Worm (Caenorhabditis elegans) whole organism, young adult: Measurements from ENCODE around the gene cima-1.
A peak's percentile ranks its signal among the peaks of the same experiment; 100 is the strongest.

Source experiments
- B0035.1 ChIP-seq: sonication (generic microtip); optimal IDR thresholded peaks from 2 replicates; lab custom pipeline; 2016; ENCODE audit warnings: missing genetic modification characterization, mild to moderate bottlenecking, missing compliant biosample characterization, missing genotype, missing genetic modification reagents
- B0261.1 ChIP-seq: sonication (generic microtip); optimal IDR thresholded peaks from 2 replicates; lab custom pipeline; 2016; ENCODE audit warnings: mild to moderate bottlenecking, missing genetic modification characterization, moderate library complexity, missing compliant biosample characterization
- B0336.3 ChIP-seq: fragments of 200-800 bp; sonication (Bioruptor generic); IDR thresholded peaks from 2 replicates; pipeline ENCODE4 v1.3.6; 2022; ENCODE audit warnings: missing genetic modification characterization, missing compliant biosample characterization
- D2030.7 ChIP-seq: fragments of 200-800 bp; sonication (Bioruptor generic); IDR thresholded peaks from 2 replicates; pipeline ENCODE4 v1.3.6; 2022; ENCODE audit warnings: missing genetic modification reagents, missing genetic modification characterization, missing compliant biosample characterization
- F33H1.4 ChIP-seq: fragments of 200-800 bp; sonication (Bioruptor generic); IDR thresholded peaks from 2 replicates; pipeline ENCODE4 v1.3.6; 2022; ENCODE audit warnings: missing genetic modification reagents, missing genetic modification characterization, missing compliant biosample characterization
- F39B2.1 ChIP-seq: fragments of 200-800 bp; sonication (Bioruptor generic); IDR thresholded peaks from 2 replicates; pipeline ENCODE4 v1.3.6; 2022; ENCODE audit warnings: missing genetic modification reagents, missing genetic modification characterization, missing compliant biosample characterization
- F55B11.4 ChIP-seq: sonication (generic microtip); optimal IDR thresholded peaks from 2 replicates; lab custom pipeline; 2016; ENCODE audit warnings: missing compliant biosample characterization, missing genetic modification characterization, borderline replicate concordance; ENCODE audit not compliant: insufficient read depth
- K11D2.4 ChIP-seq: fragments of 200-800 bp; sonication (Bioruptor generic); IDR thresholded peaks from 2 replicates; pipeline ENCODE4 v1.3.6; 2022; ENCODE audit warnings: missing genetic modification reagents, missing genetic modification characterization, missing compliant biosample characterization
- K12H6.12 ChIP-seq: fragments of 200-800 bp; sonication (Bioruptor generic); optimal IDR thresholded peaks from 2 replicates; lab custom pipeline; 2018; ENCODE audit warnings: mild to moderate bottlenecking, missing genetic modification characterization, missing compliant biosample characterization
- Y53G8AR.9 ChIP-seq: fragments of 200-800 bp; sonication (Bioruptor generic); conservative IDR thresholded peaks from 2 replicates; pipeline ENCODE4 v1.3.6; 2022; ENCODE audit warnings: missing genetic modification reagents, missing genetic modification characterization, missing compliant biosample characterization
- attf-5 ChIP-seq: fragments of 200-800 bp; sonication (Bioruptor generic); optimal IDR thresholded peaks from 2 replicates; lab custom pipeline; 2018; ENCODE audit warnings: mild to moderate bottlenecking, missing genetic modification characterization, missing compliant biosample characterization
- ccch-3 ChIP-seq: fragments of 200-800 bp; sonication (Bioruptor generic); optimal IDR thresholded peaks from 2 replicates; lab custom pipeline; 2018; ENCODE audit warnings: mild to moderate bottlenecking, missing genetic modification characterization, missing compliant biosample characterization
- cebp-1 ChIP-seq, 2 experiments: fragments of 200-800 bp in 1 of 2; sonication (Bioruptor generic) in 1 of 2; sonication (generic microtip) in 1 of 2; IDR thresholded peaks in 1 of 2; optimal IDR thresholded peaks in 1 of 2; 2 replicates each; pipeline versions ENCODE4 v1.3.6 to Lab custom; 2017 to 2022; ENCODE audit warnings: missing compliant biosample characterization in 2 of 2, missing genetic modification characterization in 2 of 2, mild to moderate bottlenecking in 1 of 2, missing genetic modification reagents in 1 of 2, moderate library complexity in 1 of 2
- cebp-2 ChIP-seq: fragments of 200-800 bp; sonication (Bioruptor generic); IDR thresholded peaks from 2 replicates; pipeline ENCODE4 v1.3.6; 2022; ENCODE audit warnings: missing genetic modification characterization, missing compliant biosample characterization
- ceh-27 ChIP-seq: fragments of 200-800 bp; sonication (Bioruptor generic); optimal IDR thresholded peaks from 2 replicates; lab custom pipeline; 2018; ENCODE audit warnings: mild to moderate bottlenecking, missing genetic modification characterization, moderate library complexity, missing compliant biosample characterization
- dox-1 ChIP-seq: fragments of 200-800 bp; sonication (Bioruptor generic); IDR thresholded peaks from 2 replicates; pipeline ENCODE4 v1.3.6; 2022; ENCODE audit warnings: missing genetic modification reagents, missing genetic modification characterization, missing compliant biosample characterization
- dpff-1 ChIP-seq: sonication (generic microtip); optimal IDR thresholded peaks from 2 replicates; lab custom pipeline; 2017; ENCODE audit warnings: mild to moderate bottlenecking, missing genetic modification characterization, missing compliant biosample characterization
- dpl-1 ChIP-seq: fragments of 150-350 bp; optimal IDR thresholded peaks from 2 replicates; lab custom pipeline; 2014; ENCODE audit warnings: missing biosample characterization, missing genetic modification reagents, missing genetic modification characterization
- egrh-3 ChIP-seq: fragments of 200-800 bp; sonication (Bioruptor generic); IDR thresholded peaks from 2 replicates; pipeline ENCODE4 v1.3.6; 2022; ENCODE audit warnings: missing genetic modification reagents, missing genetic modification characterization, missing compliant biosample characterization
- ets-4 ChIP-seq: fragments of 200-800 bp; sonication (Bioruptor generic); optimal IDR thresholded peaks from 2 replicates; lab custom pipeline; 2018; ENCODE audit warnings: mild to moderate bottlenecking, missing genetic modification characterization, missing compliant biosample characterization
- fkh-3 ChIP-seq: sonication (generic microtip); optimal IDR thresholded peaks from 2 replicates; lab custom pipeline; 2016; ENCODE audit warnings: mild to moderate bottlenecking, missing genetic modification characterization, missing compliant biosample characterization
- him-1 ChIP-seq: sonication (generic microtip); optimal IDR thresholded peaks from 2 replicates; lab custom pipeline; 2016; ENCODE audit warnings: missing genotype, missing genetic modification reagents, missing genetic modification characterization, missing compliant biosample characterization
- hlh-12 ChIP-seq: sonication (generic microtip); optimal IDR thresholded peaks from 2 replicates; lab custom pipeline; 2016; ENCODE audit warnings: missing genetic modification characterization, missing compliant biosample characterization
- hlh-26 ChIP-seq: fragments of 200-800 bp; sonication (Bioruptor generic); conservative IDR thresholded peaks from 2 replicates; pipeline ENCODE4 v1.3.6; 2022; ENCODE audit warnings: missing genetic modification reagents, missing genetic modification characterization, missing compliant biosample characterization
- hmg-1.2 ChIP-seq: fragments of 200-800 bp; sonication (Bioruptor generic); IDR thresholded peaks from 2 replicates; pipeline ENCODE4 v1.3.6; 2022; ENCODE audit warnings: missing genetic modification reagents, missing genetic modification characterization, missing compliant biosample characterization
- hmg-20 ChIP-seq: fragments of 200-800 bp; sonication (Bioruptor generic); IDR thresholded peaks from 2 replicates; pipeline ENCODE4 v1.3.6; 2022; ENCODE audit warnings: missing genetic modification reagents, missing genetic modification characterization, missing compliant biosample characterization
- let-526 ChIP-seq: fragments of 200-800 bp; sonication (Bioruptor generic); IDR thresholded peaks from 2 replicates; pipeline ENCODE4 v1.3.6; 2022; ENCODE audit warnings: missing genetic modification reagents, missing genetic modification characterization, missing compliant biosample characterization
- lin-35 ChIP-seq, 3 experiments: fragments of 150-350 bp in 2 of 3; sonication (generic microtip) in 1 of 3; optimal IDR thresholded peaks; 2 replicates each; lab custom pipeline; 2014 to 2018; ENCODE audit warnings: missing biosample characterization in 3 of 3, missing genetic modification characterization in 3 of 3, missing genetic modification reagents in 3 of 3
- mcd-1 ChIP-seq: fragments of 200-800 bp; sonication (Bioruptor generic); IDR thresholded peaks from 2 replicates; pipeline ENCODE4 v1.3.6; 2022; ENCODE audit warnings: missing genetic modification reagents, missing genetic modification characterization, missing compliant biosample characterization
- nfya-1 ChIP-seq: sonication (generic microtip); optimal IDR thresholded peaks from 2 replicates; lab custom pipeline; 2017; ENCODE audit warnings: antibody characterized with exemption, missing compliant biosample characterization, missing genetic modification characterization, borderline replicate concordance; ENCODE audit not compliant: insufficient read depth
- nfyb-1 ChIP-seq: fragments of 200-800 bp; sonication (Bioruptor generic); IDR thresholded peaks from 2 replicates; pipeline ENCODE4 v1.3.6; 2022; ENCODE audit warnings: missing genetic modification reagents, missing genetic modification characterization, missing compliant biosample characterization
- nhr-179 ChIP-seq: sonication (generic microtip); optimal IDR thresholded peaks from 2 replicates; lab custom pipeline; 2016; ENCODE audit warnings: mild to moderate bottlenecking, missing genetic modification characterization, missing compliant biosample characterization
- nhr-27 ChIP-seq: fragments of 200-800 bp; sonication (Bioruptor generic); optimal IDR thresholded peaks from 2 replicates; lab custom pipeline; 2018; ENCODE audit warnings: mild to moderate bottlenecking, missing genetic modification characterization, moderate library complexity, missing compliant biosample characterization
- pbrm-1 ChIP-seq: fragments of 200-800 bp; sonication (Bioruptor generic); IDR thresholded peaks from 2 replicates; pipeline ENCODE4 v1.3.6; 2022; ENCODE audit warnings: missing genetic modification reagents, missing genetic modification characterization, missing compliant biosample characterization
- rec-8 ChIP-seq, 2 experiments: sonication (generic microtip); optimal IDR thresholded peaks; 2 replicates each; lab custom pipeline; 2016; ENCODE audit warnings: mild to moderate bottlenecking in 2 of 2, missing genetic modification characterization in 2 of 2, missing genetic modification reagents in 2 of 2, missing genotype in 2 of 2, missing biosample characterization in 1 of 2, missing compliant biosample characterization in 1 of 2, moderate library complexity in 1 of 2
- repo-1 ChIP-seq: sonication (generic microtip); optimal IDR thresholded peaks from 2 replicates; lab custom pipeline; 2017; ENCODE audit warnings: mild to moderate bottlenecking, missing genetic modification characterization, missing compliant biosample characterization
- snpc-4 ChIP-seq, 5 experiments: fragments of 150-350 bp in 1 of 5; sonication (generic microtip) in 4 of 5; optimal IDR thresholded peaks; 2 replicates each; lab custom pipeline; 2014 to 2018; ENCODE audit warnings: missing genetic modification characterization in 5 of 5, missing biosample characterization in 3 of 5, antibody characterized with exemption in 2 of 5, mild to moderate bottlenecking in 2 of 5, missing compliant biosample characterization in 2 of 5, missing genotype in 2 of 5, moderate library complexity in 2 of 5, missing genetic modification reagents in 1 of 5
- tbx-9 ChIP-seq: sonication (generic microtip); optimal IDR thresholded peaks from 2 replicates; lab custom pipeline; 2016; ENCODE audit warnings: borderline replicate concordance, missing genetic modification characterization, inconsistent platforms, missing compliant biosample characterization
- unc-62 ChIP-seq: fragments of 150-350 bp; optimal IDR thresholded peaks from 2 replicates; lab custom pipeline; 2014; ENCODE audit warnings: missing biosample characterization, missing genetic modification reagents, missing genetic modification characterization
- xnd-1 ChIP-seq: sonication (generic microtip); optimal IDR thresholded peaks from 2 replicates; lab custom pipeline; 2016; ENCODE audit warnings: missing genotype, missing genetic modification reagents, missing genetic modification characterization, missing compliant biosample characterization
- zfh-2 ChIP-seq: fragments of 200-800 bp; sonication (Bioruptor generic); conservative IDR thresholded peaks from 2 replicates; pipeline ENCODE4 v1.3.6; 2022; ENCODE audit warnings: missing genetic modification reagents, missing genetic modification characterization, missing compliant biosample characterization
- ztf-28 ChIP-seq: fragments of 200-800 bp; sonication (Bioruptor generic); IDR thresholded peaks from 2 replicates; pipeline ENCODE4 v1.3.6; 2022; ENCODE audit warnings: missing genetic modification reagents, missing genetic modification characterization, missing compliant biosample characterization
- ztf-6 ChIP-seq: fragments of 200-800 bp; sonication (Bioruptor generic); IDR thresholded peaks from 2 replicates; pipeline ENCODE4 v1.3.6; 2022; ENCODE audit warnings: missing genetic modification reagents, missing genetic modification characterization, missing compliant biosample characterization

cima-1 gene

ce11 chrIV:7619261-7619660, 32.0 kb upstream of the cima-1 start:
- TF ChIP-seq dpl-1 (no peak), egrh-3 (peak; percentile 76; the same call in 1 of the 2 replicates), xnd-1 (tag; lab: Kevin White, UChicago) (no peak), ceh-27 (GFP tag; lab: Kevin White, UChicago) (peak; percentile 24), zfh-2 (GFP tag; lab: Robert Waterston, UW) (peak; percentile 95), hmg-1.2 (GFP tag; lab: Robert Waterston, UW) (peak; percentile 35; the same call in 1 of the 2 replicates), ets-4 (GFP tag; lab: Kevin White, UChicago) (no peak), hlh-26 (GFP tag; lab: Robert Waterston, UW) (no peak), K11D2.4 (GFP tag; lab: Robert Waterston, UW) (0 out of 2 replicates have a peak, but pooled peaks have one; percentile 13), fkh-3 (tag; lab: Kevin White, UChicago) (no peak), K12H6.12 (tag; lab: Kevin White, UChicago) (peak; percentile 3), rec-8 (tag; optimal IDR thresholded peaks at IDR 0.05; lab: Kevin White, UChicago) (no peak), mcd-1 (GFP tag; lab: Robert Waterston, UW) (peak; percentile 33; the same call in 1 of the 2 replicates), repo-1 (no peak)

DNA sequence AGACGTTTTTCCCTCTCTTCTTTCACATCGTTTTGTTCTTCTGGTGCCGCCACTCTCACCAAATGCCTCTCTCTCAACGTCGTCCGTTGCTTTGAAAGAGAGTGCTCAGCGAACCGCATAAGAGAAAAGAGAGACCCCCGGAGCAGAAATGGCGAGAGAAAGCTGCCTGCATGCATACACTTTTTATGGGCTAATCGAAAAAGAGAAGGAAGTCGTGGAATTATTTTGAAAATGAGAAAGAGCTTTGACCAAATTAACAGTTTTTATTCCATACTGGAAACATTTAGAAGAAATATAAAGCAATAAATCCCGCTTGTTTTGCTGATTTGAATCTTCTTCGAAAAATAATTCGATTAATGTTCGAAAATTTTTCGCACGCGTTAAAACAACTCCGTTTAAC, 30.8 kb upstream of the cima-1 start:
- TF ChIP-seq snpc-4 (GFP tag; optimal IDR thresholded peaks at IDR 0.05; lab: Kevin White, UChicago) (no peak), snpc-4 (tag; optimal IDR thresholded peaks at IDR 0.05; lab: Kevin White, UChicago) (no peak), F55B11.4 (tag; lab: Kevin White, UChicago) (no peak), nhr-179 (tag; lab: Kevin White, UChicago) (no peak), tbx-9 (no peak), him-1 (tag; lab: Kevin White, UChicago) (no peak), K11D2.4 (GFP tag; lab: Robert Waterston, UW) (no peak), B0336.3 (GFP tag; lab: Robert Waterston, UW) (no peak), F39B2.1 (GFP tag; lab: Robert Waterston, UW) (no peak), ztf-6 (GFP tag; lab: Robert Waterston, UW) (no peak), cebp-2 (no peak), F33H1.4 (GFP tag; lab: Robert Waterston, UW) (no peak), B0261.1 (tag; lab: Kevin White, UChicago) (no peak), let-526 (GFP tag; lab: Robert Waterston, UW) (no peak)

DNA sequence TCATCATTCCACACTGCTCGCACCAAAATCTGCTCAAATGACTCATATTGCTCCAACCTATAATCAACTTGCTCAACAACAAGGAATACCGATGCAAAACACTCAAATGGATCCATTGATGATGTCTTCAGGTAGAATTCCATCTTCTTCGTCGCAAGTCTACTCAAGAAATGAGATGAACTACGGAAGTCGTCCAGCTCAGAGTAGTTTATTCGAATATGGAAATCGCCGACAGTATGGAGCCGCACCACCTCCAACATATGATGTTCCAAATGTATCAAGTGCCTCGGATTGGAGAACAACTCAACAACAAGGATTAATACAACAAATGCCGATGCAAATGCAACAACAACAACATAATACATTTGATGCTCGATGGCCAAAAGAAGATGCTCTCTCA, 28.2 kb upstream of the cima-1 start:
- TF ChIP-seq nhr-27 (tag; lab: Kevin White, UChicago) (no peak), ccch-3 (GFP tag; lab: Kevin White, UChicago) (no peak), unc-62 (GFP tag; lab: Kevin White, UChicago) (no peak), nfyb-1 (no peak), hmg-20 (no peak), hlh-12 (tag; lab: Kevin White, UChicago) (no peak), attf-5 (GFP tag; lab: Kevin White, UChicago) (no peak)

DNA sequence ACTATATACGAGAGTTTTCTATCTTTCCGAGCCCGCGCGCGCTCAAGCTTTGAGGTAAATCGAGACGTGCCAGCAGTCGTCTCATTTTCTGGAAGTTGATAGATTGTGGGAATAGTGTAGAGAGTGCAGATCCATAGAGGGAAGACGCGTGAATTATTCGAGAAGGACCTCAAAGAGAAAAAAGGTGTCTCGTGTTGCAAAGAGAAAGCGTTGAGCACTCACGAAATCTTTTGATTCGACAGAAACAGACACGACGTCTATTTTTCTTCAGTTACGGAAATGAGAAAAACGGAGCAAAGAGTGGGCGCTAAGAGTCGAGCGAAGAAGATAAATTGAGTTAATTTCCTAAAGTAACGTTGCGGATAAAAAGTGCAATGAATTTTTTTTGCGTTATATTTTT, 27.4 kb upstream of the cima-1 start:
- TF ChIP-seq dpff-1 (tag; lab: Kevin White, UChicago): no peak
- TF ChIP-seq Y53G8AR.9 (GFP tag; lab: Robert Waterston, UW): no peak
- no peak for TF ChIP-seq nfya-1 (tag; lab: Kevin White, UChicago)
- TF ChIP-seq rec-8 (tag; optimal IDR thresholded peaks at IDR 0.05; lab: Kevin White, UChicago): no peak
- no peak for TF ChIP-seq D2030.7
- TF ChIP-seq pbrm-1 (GFP tag; lab: Robert Waterston, UW): no peak
- no peak for TF ChIP-seq hlh-26 (GFP tag; lab: Robert Waterston, UW)
- no peak for TF ChIP-seq dox-1 (GFP tag; lab: Robert Waterston, UW)
- TF ChIP-seq nhr-179 (tag; lab: Kevin White, UChicago): no peak
- no peak for TF ChIP-seq B0336.3 (GFP tag; lab: Robert Waterston, UW)
- no peak for TF ChIP-seq tbx-9
- TF ChIP-seq ztf-28 (GFP tag; lab: Robert Waterston, UW): no peak
- no peak for TF ChIP-seq lin-35 (GFP tag; optimal IDR thresholded peaks at IDR 0.05; lab: Kevin White, UChicago)
- no peak for TF ChIP-seq ceh-27 (GFP tag; lab: Kevin White, UChicago)
- no peak for TF ChIP-seq cebp-1 (GFP tag; IDR thresholded peaks at IDR 0.05; lab: Robert Waterston, UW)
- no peak for TF ChIP-seq cebp-1 (tag; optimal IDR thresholded peaks at IDR 0.05; lab: Kevin White, UChicago)
- TF ChIP-seq B0035.1 (tag; lab: Kevin White, UChicago): no peak
